Worm (Caenorhabditis elegans): ENCODE measurements around the gene C15C8.7.

C15C8.7 gene

ce11 chrV:12773852-12774251, 29.0 kb upstream of the C15C8.7 start:
- TF ChIP-seq elt-1 (tag; optimal IDR thresholded peaks at IDR 0.05) (no peak), gmeb-1 (tag; optimal IDR thresholded peaks at IDR 0.05) (no peak), nhr-129 (tag; optimal IDR thresholded peaks at IDR 0.05) (no peak), elt-3 (tag; optimal IDR thresholded peaks at IDR 0.05) (no peak), aly-2 (tag; optimal IDR thresholded peaks at IDR 0.05) (no peak), Y55F3AM.14 (GFP tag; optimal IDR thresholded peaks at IDR 0.05) (no peak), snpc-4 (tag; optimal IDR thresholded peaks at IDR 0.05) (no peak), fos-1 (tag; optimal IDR thresholded peaks at IDR 0.05) (no peak), nhr-10 (tag; optimal IDR thresholded peaks at IDR 0.05) (no peak), C34F6.9 (tag; optimal IDR thresholded peaks at IDR 0.05) (no peak), mab-5 (tag; optimal IDR thresholded peaks at IDR 0.05) (no peak), ztf-1 (GFP tag; conservative IDR thresholded peaks at IDR 0.05) (no peak), crh-2 (tag; optimal IDR thresholded peaks at IDR 0.05) (no peak), R02D3.7 (tag; optimal IDR thresholded peaks at IDR 0.05) (no peak), ztf-4 (tag; optimal IDR thresholded peaks at IDR 0.05) (no peak), nhr-12 (tag; optimal IDR thresholded peaks at IDR 0.05) (no peak)

ce11 chrV:12773222-12773621, 28.4 kb upstream of the C15C8.7 start, which contains the start of gene ZC455.1:
ZC455.1 (plus strand) TSS chrV:12773522.
- no peak for TF ChIP-seq nhr-23 (tag; optimal IDR thresholded peaks at IDR 0.05)

DNA sequence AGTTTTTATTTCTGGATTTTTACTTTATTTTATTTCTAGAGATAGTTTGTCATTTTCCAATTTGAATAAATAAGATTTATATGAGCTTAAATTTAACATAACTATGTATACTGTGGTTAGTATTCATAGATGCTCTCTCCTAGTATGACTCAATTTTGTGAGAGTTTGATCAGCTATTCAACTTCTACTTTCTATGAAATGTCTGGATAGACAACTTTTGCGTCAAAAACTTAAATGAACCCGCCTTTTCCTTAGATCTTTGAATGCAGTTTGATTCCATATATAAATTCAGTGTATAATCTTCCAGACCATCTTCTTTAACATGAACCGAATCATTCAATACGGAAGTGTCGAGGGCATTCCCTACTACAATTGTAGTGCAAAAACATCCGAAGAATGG, 24.1 kb upstream of the C15C8.7 start, which contains the start of gene srt-43:
Gene srt-43 (plus strand): TSS at position 301 of the 400 bp plus-strand sequence.
- TF ChIP-seq unc-39 (tag; optimal IDR thresholded peaks at IDR 0.05): no peak
- no peak for TF ChIP-seq nhr-12 (tag; optimal IDR thresholded peaks at IDR 0.05)
- TF ChIP-seq nhr-6 (tag; optimal IDR thresholded peaks at IDR 0.05): no peak
- TF ChIP-seq elt-1 (tag; optimal IDR thresholded peaks at IDR 0.05): no peak
- no peak for TF ChIP-seq ceh-82 (tag; optimal IDR thresholded peaks at IDR 0.05)
- no peak for TF ChIP-seq sem-4 (tag; optimal IDR thresholded peaks at IDR 0.05)
- no peak for TF ChIP-seq Y55F3AM.14 (GFP tag; optimal IDR thresholded peaks at IDR 0.05)
- no peak for TF ChIP-seq dmd-4 (tag; optimal IDR thresholded peaks at IDR 0.05)
- no peak for TF ChIP-seq crh-2 (tag; optimal IDR thresholded peaks at IDR 0.05)
- TF ChIP-seq R02D3.7 (tag; optimal IDR thresholded peaks at IDR 0.05): no peak
- TF ChIP-seq snpc-4 (tag; optimal IDR thresholded peaks at IDR 0.05): no peak
- no peak for TF ChIP-seq ceh-16 (tag; optimal IDR thresholded peaks at IDR 0.05)
- TF ChIP-seq egl-27 (tag; optimal IDR thresholded peaks at IDR 0.05): no peak
- TF ChIP-seq fos-1 (tag; optimal IDR thresholded peaks at IDR 0.05): no peak

DNA sequence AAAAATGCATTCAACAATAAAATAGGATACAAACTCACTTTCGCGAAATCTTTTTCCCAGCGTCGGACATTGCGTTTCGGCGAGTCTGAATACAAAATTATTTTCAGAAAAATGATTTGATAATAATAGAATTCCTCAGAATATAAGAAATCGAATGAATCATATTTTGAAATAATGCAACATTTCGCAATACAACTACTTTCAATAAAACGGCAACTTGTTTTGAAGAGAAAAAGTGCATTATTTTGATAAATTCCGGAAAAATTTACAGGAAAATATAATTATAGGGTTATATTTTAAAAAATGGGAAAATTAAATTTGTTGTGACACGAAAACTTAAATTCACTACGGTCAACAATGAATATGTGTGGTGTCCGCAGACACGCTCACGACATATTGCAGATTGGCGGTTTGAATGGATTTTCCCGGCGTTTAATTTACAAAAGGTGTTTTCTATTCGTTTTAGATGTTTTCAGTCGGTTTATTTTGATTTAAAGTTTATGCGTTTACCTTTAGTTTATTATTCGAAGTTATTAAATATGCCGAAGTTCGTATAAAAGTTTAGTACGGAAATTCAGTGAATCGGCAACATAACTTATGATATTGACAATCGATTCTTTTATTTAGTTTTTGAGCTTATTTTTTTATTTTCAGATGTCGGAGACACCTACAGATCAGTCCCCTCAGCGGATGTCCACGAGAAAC, 18.6 kb upstream of the C15C8.7 start, which contains the start of the genes abcf-1 and scc-3:
Gene abcf-1 (minus strand): TSS at position 85 of the 705 bp plus-strand sequence.
Gene scc-3 (plus strand): TSS at position 655 of the 705 bp plus-strand sequence.
- TF ChIP-seq C34F6.9 (tag; optimal IDR thresholded peaks at IDR 0.05) (peak; percentile 61), ZK546.5 (tag; optimal IDR thresholded peaks at IDR 0.05) (no peak), crh-2 (tag; optimal IDR thresholded peaks at IDR 0.05) (peak; percentile 35), nhr-129 (tag; optimal IDR thresholded peaks at IDR 0.05) (peak; percentile 76), lsy-2 (tag; optimal IDR thresholded peaks at IDR 0.05) (peak; percentile 56 to 97)

- no peak for TF ChIP-seq zag-1 (tag; optimal IDR thresholded peaks at IDR 0.05)
- no peak for TF ChIP-seq ztf-11 (tag; optimal IDR thresholded peaks at IDR 0.05)
- no peak for TF ChIP-seq nhr-11 (tag; optimal IDR thresholded peaks at IDR 0.05)
- no peak for TF ChIP-seq egl-27 (tag; optimal IDR thresholded peaks at IDR 0.05)
- no peak for TF ChIP-seq dmd-4 (tag; optimal IDR thresholded peaks at IDR 0.05)
- no peak for TF ChIP-seq mdl-1 (tag; optimal IDR thresholded peaks at IDR 0.05)
- no peak for TF ChIP-seq Y55F3AM.14 (GFP tag; optimal IDR thresholded peaks at IDR 0.05)
- TF ChIP-seq ceh-16 (tag; optimal IDR thresholded peaks at IDR 0.05): no peak
- no peak for TF ChIP-seq F13H6.1 (tag; optimal IDR thresholded peaks at IDR 0.05)
- no peak for TF ChIP-seq lin-13 (GFP tag; optimal IDR thresholded peaks at IDR 0.05)
- no peak for TF ChIP-seq ztf-4 (tag; optimal IDR thresholded peaks at IDR 0.05)
- no peak for TF ChIP-seq nhr-21 (tag; optimal IDR thresholded peaks at IDR 0.05)
These were observed 16.1 kb upstream of the C15C8.7 start, which contains the start of gene F18E2.15 for ce11 chrV:12760913-12761312. F18E2.15 (minus strand) TSS chrV:12761013.

All from whole organism, L2 larva.